Worm (Caenorhabditis elegans) whole organism, L4 larva: Measurements from ENCODE around the gene pas-1.

Experiments used
- D1046.2 ChIP-seq: fragments of 200-800 bp; sonication (Bioruptor generic); IDR thresholded peaks from 2 replicates; pipeline ENCODE4 v1.3.6; 2022; ENCODE audit warnings: missing genetic modification characterization, missing compliant biosample characterization
- F10B5.3 ChIP-seq: sonication (generic microtip); optimal IDR thresholded peaks from 2 replicates; lab custom pipeline; 2016; ENCODE audit warnings: mild to moderate bottlenecking, missing genetic modification characterization, missing compliant biosample characterization
- F49E8.2 ChIP-seq: sonication (generic microtip); optimal IDR thresholded peaks from 2 replicates; lab custom pipeline; 2016; ENCODE audit warnings: missing compliant biosample characterization, mild to moderate bottlenecking, missing genetic modification characterization, borderline replicate concordance
- R02D3.7 ChIP-seq: fragments of 150-350 bp; sonication (generic microtip); optimal IDR thresholded peaks from 3 replicates; lab custom pipeline; 2014; ENCODE audit warnings: missing biosample characterization, missing genetic modification characterization
- Y105C5A.15 ChIP-seq: fragments of 200-800 bp; sonication (Bioruptor generic); IDR thresholded peaks from 2 replicates; pipeline ENCODE4 v1.3.6; 2022; ENCODE audit warnings: missing genetic modification characterization, missing compliant biosample characterization
- Y75B8A.6 ChIP-seq: fragments of 200-800 bp; sonication (Bioruptor generic); IDR thresholded peaks from 2 replicates; pipeline ENCODE4 v1.3.6; 2022; ENCODE audit warnings: missing genetic modification reagents, missing genetic modification characterization, missing compliant biosample characterization
- ZK546.5 ChIP-seq, 2 experiments: sonication (generic microtip); optimal IDR thresholded peaks; 2 replicates each; lab custom pipeline; 2017; ENCODE audit warnings: missing biosample characterization in 2 of 2, missing genetic modification characterization in 2 of 2
- aha-1 ChIP-seq: fragments of 150-350 bp; peaks from one replicate; lab custom pipeline; 2014; ENCODE audit warnings: missing biosample characterization, missing genetic modification characterization
- aly-2 ChIP-seq: sonication (generic microtip); optimal IDR thresholded peaks from 2 replicates; lab custom pipeline; 2018; ENCODE audit warnings: missing biosample characterization, missing genetic modification characterization
- arid-1 ChIP-seq: fragments of 200-800 bp; sonication (Bioruptor generic); conservative IDR thresholded peaks from 2 replicates; pipeline ENCODE4 v1.3.6; 2022; ENCODE audit warnings: missing genetic modification reagents, missing genetic modification characterization, missing compliant biosample characterization
- attf-4 ChIP-seq: sonication (generic microtip); optimal IDR thresholded peaks from 3 replicates; lab custom pipeline; 2017; ENCODE audit warnings: missing biosample characterization, missing genetic modification characterization
- ceh-32 ChIP-seq: sonication (generic microtip); optimal IDR thresholded peaks from 2 replicates; lab custom pipeline; 2016; ENCODE audit warnings: mild to moderate bottlenecking, missing genetic modification characterization, missing compliant biosample characterization; ENCODE audit not compliant: poor library complexity
- ces-1 ChIP-seq: fragments of 150-350 bp; sonication (generic microtip); optimal IDR thresholded peaks from 4 replicates; lab custom pipeline; 2014; ENCODE audit warnings: missing biosample characterization, missing genetic modification reagents, missing genetic modification characterization
- cey-2 ChIP-seq: sonication (generic microtip); optimal IDR thresholded peaks from 3 replicates; lab custom pipeline; 2017; ENCODE audit warnings: missing genetic modification characterization, mild to moderate bottlenecking, missing compliant biosample characterization, antibody characterized with exemption, borderline replicate concordance; ENCODE audit not compliant: insufficient read depth
- daf-16 ChIP-seq, 3 experiments: sonication (generic microtip); optimal IDR thresholded peaks; 2 replicates each; lab custom pipeline; 2016 to 2017; ENCODE audit warnings: missing genetic modification characterization in 3 of 3, missing genetic modification reagents in 3 of 3, mild to moderate bottlenecking in 2 of 3, missing compliant biosample characterization in 2 of 3, missing biosample characterization in 1 of 3, moderate library complexity in 1 of 3
- daf-19 ChIP-seq: fragments of 200-800 bp; sonication (Bioruptor generic); conservative IDR thresholded peaks from 2 replicates; pipeline ENCODE4 v1.3.6; 2022; ENCODE audit warnings: missing genetic modification characterization, missing compliant biosample characterization
- dmd-6 ChIP-seq: fragments of 200-800 bp; sonication (Bioruptor generic); IDR thresholded peaks from 2 replicates; pipeline ENCODE4 v1.3.6; 2022; ENCODE audit warnings: missing genetic modification reagents, missing genetic modification characterization, missing compliant biosample characterization
- egl-43 ChIP-seq: fragments of 200-800 bp; sonication (Bioruptor generic); IDR thresholded peaks from 2 replicates; pipeline ENCODE4 v1.3.6; 2022; ENCODE audit warnings: missing genetic modification reagents, missing genetic modification characterization, missing compliant biosample characterization
- fos-1 ChIP-seq: fragments of 150-350 bp; optimal IDR thresholded peaks from 2 replicates; lab custom pipeline; 2014; ENCODE audit warnings: missing biosample characterization, missing genetic modification characterization
- jun-1 ChIP-seq: fragments of 150-350 bp; optimal IDR thresholded peaks from 2 replicates; lab custom pipeline; 2014; ENCODE audit warnings: missing biosample characterization, missing genetic modification reagents, missing genetic modification characterization
- lin-29 ChIP-seq: fragments of 200-800 bp; sonication (Bioruptor generic); IDR thresholded peaks from 2 replicates; pipeline ENCODE4 v1.3.6; 2022; ENCODE audit warnings: missing genetic modification reagents, missing genetic modification characterization, missing compliant biosample characterization
- lin-38 ChIP-seq: fragments of 200-800 bp; sonication (Bioruptor generic); IDR thresholded peaks from 2 replicates; pipeline ENCODE4 v1.3.6; 2022; ENCODE audit warnings: missing genetic modification reagents, missing genetic modification characterization, missing compliant biosample characterization
- lir-3 ChIP-seq: sonication (generic microtip); optimal IDR thresholded peaks from 2 replicates; lab custom pipeline; 2016; ENCODE audit warnings: mild to moderate bottlenecking, missing genetic modification characterization, missing compliant biosample characterization
- nhr-25 ChIP-seq: sonication (generic microtip); optimal IDR thresholded peaks from 2 replicates; lab custom pipeline; 2017; ENCODE audit warnings: missing genetic modification characterization, mild to moderate bottlenecking, missing compliant biosample characterization, antibody characterized with exemption, moderate library complexity, borderline replicate concordance; ENCODE audit not compliant: insufficient read depth
- nhr-76 ChIP-seq: fragments of 150-350 bp; optimal IDR thresholded peaks from 2 replicates; lab custom pipeline; 2014; ENCODE audit warnings: missing biosample characterization, missing genetic modification characterization
- pha-4 ChIP-seq, 2 experiments: fragments of 150-350 bp in 1 of 2; fragments of 200-800 bp in 1 of 2; sonication (Bioruptor generic) in 1 of 2; IDR thresholded peaks in 1 of 2; optimal IDR thresholded peaks in 1 of 2; 2 replicates each; pipeline versions ENCODE4 v1.3.6 to Lab custom; 2014 to 2022; ENCODE audit warnings: missing genetic modification characterization in 2 of 2, missing genetic modification reagents in 2 of 2, missing biosample characterization in 1 of 2, missing compliant biosample characterization in 1 of 2
- pqm-1 ChIP-seq: sonication (generic microtip); optimal IDR thresholded peaks from 2 replicates; lab custom pipeline; 2017; ENCODE audit warnings: missing biosample characterization, missing genetic modification characterization
- skn-1 ChIP-seq: fragments of 150-350 bp; optimal IDR thresholded peaks from 2 replicates; lab custom pipeline; 2014; ENCODE audit warnings: missing biosample characterization, missing genetic modification characterization
- snpc-1.2 ChIP-seq: fragments of 200-800 bp; sonication (Bioruptor generic); IDR thresholded peaks from 2 replicates; pipeline ENCODE4 v1.3.6; 2022; ENCODE audit warnings: missing genetic modification reagents, missing genetic modification characterization, missing compliant biosample characterization
- spr-3 ChIP-seq: fragments of 200-800 bp; sonication (Bioruptor generic); optimal IDR thresholded peaks from 2 replicates; lab custom pipeline; 2018; ENCODE audit warnings: mild to moderate bottlenecking, missing genetic modification characterization, missing compliant biosample characterization
- zag-1 ChIP-seq: fragments of 150-350 bp; optimal IDR thresholded peaks from 2 replicates; lab custom pipeline; 2014; ENCODE audit warnings: missing biosample characterization, missing genetic modification characterization
- zfp-2 ChIP-seq: sonication (generic microtip); optimal IDR thresholded peaks from 2 replicates; lab custom pipeline; 2016; ENCODE audit warnings: mild to moderate bottlenecking, missing genetic modification characterization, missing compliant biosample characterization
- ztf-11 ChIP-seq: fragments of 150-350 bp; optimal IDR thresholded peaks from 2 replicates; lab custom pipeline; 2014; ENCODE audit warnings: missing biosample characterization, missing genetic modification characterization

pas-1 gene

ce11 chrV:14396123-14396669 is 26.2 kb downstream of the pas-1 start:
- TF ChIP-seq pha-4 (GFP tag; IDR thresholded peaks at IDR 0.05; lab: Robert Waterston, UW) = no peak
- TF ChIP-seq pha-4 (tag; optimal IDR thresholded peaks at IDR 0.05; lab: Kevin White, UChicago) = no peak
- TF ChIP-seq nhr-76 (tag; lab: Kevin White, UChicago) = no peak

DNA sequence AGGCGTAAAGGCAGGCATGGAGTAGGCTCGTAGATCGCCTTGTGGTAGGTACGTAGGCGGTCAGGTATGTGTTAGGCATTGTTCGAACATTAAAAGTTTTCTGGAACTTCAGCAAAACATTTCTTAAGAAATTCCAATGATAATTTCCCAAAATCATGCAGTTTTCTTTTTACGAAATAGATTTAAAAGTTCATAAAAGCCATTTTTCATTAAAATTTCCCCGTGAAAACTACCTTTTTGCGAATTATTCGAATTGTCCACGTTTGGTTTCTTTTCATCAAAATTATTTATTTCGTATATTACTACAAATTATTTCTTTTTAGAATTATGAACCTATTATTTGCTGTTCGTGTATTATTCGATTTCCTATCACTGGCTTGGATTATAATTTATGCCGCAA is 27.7 kb downstream of the pas-1 start, which contains the start of gene C15H11.13:
C15H11.13 (plus strand) TSS at position 301 of the 400 bp plus-strand sequence.
- TF ChIP-seq ZK546.5 (tag; optimal IDR thresholded peaks at IDR 0.05; lab: Kevin White, UChicago) = no peak
- TF ChIP-seq pqm-1 (tag; lab: Kevin White, UChicago) = no peak
- TF ChIP-seq spr-3 = no peak
- TF ChIP-seq arid-1 (GFP tag; lab: Robert Waterston, UW) = no peak
- no peak for TF ChIP-seq skn-1 (tag; lab: Kevin White, UChicago)
- no peak for TF ChIP-seq aha-1 (tag; lab: Kevin White, UChicago)
- TF ChIP-seq D1046.2 (GFP tag; lab: Robert Waterston, UW) = no peak
- no peak for TF ChIP-seq ceh-32
- no peak for TF ChIP-seq F49E8.2 (tag; lab: Kevin White, UChicago)
- no peak for TF ChIP-seq pha-4 (GFP tag; IDR thresholded peaks at IDR 0.05; lab: Robert Waterston, UW)
- TF ChIP-seq pha-4 (tag; optimal IDR thresholded peaks at IDR 0.05; lab: Kevin White, UChicago) = no peak
- TF ChIP-seq fos-1 (tag; lab: Kevin White, UChicago) = no peak
- no peak for TF ChIP-seq attf-4 (tag; lab: Kevin White, UChicago)
- no peak for TF ChIP-seq Y75B8A.6 (GFP tag; lab: Robert Waterston, UW)
- TF ChIP-seq ces-1 (GFP tag; lab: Kevin White, UChicago) = no peak
- no peak for TF ChIP-seq zfp-2
- TF ChIP-seq ztf-11 (tag; lab: Kevin White, UChicago) = no peak

ce11 chrV:14393504-14393903 is 28.9 kb downstream of the pas-1 start, which contains the start of gene C15H11.1:
Gene C15H11.1, plus strand, starts transcription at chrV:14393804.
- TF ChIP-seq snpc-1.2 (GFP tag; lab: Robert Waterston, UW) = no peak

- TF ChIP-seq R02D3.7 (tag; lab: Kevin White, UChicago) = no peak
- no peak for TF ChIP-seq lir-3
- no peak for TF ChIP-seq nhr-25 (tag; lab: Kevin White, UChicago)
- TF ChIP-seq jun-1 (tag; lab: Kevin White, UChicago) = no peak
- no peak for TF ChIP-seq dmd-6
- TF ChIP-seq zag-1 (tag; lab: Kevin White, UChicago) = no peak
- TF ChIP-seq lin-38 (GFP tag; lab: Robert Waterston, UW) = no peak
- TF ChIP-seq daf-16 (GFP tag; optimal IDR thresholded peaks at IDR 0.05; lab: Kevin White, UChicago) = no peak
- no peak for TF ChIP-seq daf-16 (tag; optimal IDR thresholded peaks at IDR 0.05; lab: Kevin White, UChicago)
- TF ChIP-seq Y105C5A.15 = no peak
- no peak for TF ChIP-seq daf-19 (GFP tag; lab: Robert Waterston, UW)
- no peak for TF ChIP-seq egl-43 (GFP tag; lab: Robert Waterston, UW)
- TF ChIP-seq cey-2 = no peak
- no peak for TF ChIP-seq F10B5.3 (tag; lab: Kevin White, UChicago)
- TF ChIP-seq aly-2 (tag; lab: Kevin White, UChicago) = no peak
- TF ChIP-seq lin-29 (GFP tag; lab: Robert Waterston, UW) = no peak
Measured at ce11 chrV:14391830-14392229, 30.6 kb downstream of the pas-1 start, which contains the start of gene C15H11.10. Gene C15H11.10, plus strand, starts transcription at chrV:14392130.
